Worm (Caenorhabditis elegans): ENCODE data around the gene col-121.

col-121 gene

DNA sequence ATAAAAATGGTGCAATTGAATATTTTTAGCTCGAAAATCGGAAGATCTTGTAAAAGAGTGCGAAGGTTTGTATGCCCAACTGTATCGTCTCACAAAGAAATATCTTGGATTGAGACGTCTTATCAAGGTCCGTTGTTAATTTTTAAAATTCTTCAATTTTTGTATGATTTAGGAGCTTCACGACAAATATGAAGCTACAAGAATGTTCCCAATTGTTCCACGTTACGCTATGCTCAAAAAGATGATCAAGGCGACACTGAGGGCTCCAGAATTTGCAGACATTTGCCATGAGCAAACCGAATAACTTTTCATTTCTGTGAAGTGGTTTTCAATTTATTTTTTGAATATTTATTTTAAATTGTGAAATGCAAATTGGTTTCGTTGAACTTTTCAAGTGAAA lies 42.7 kb upstream of the col-121 start:
- TF ChIP-seq nhr-10 (tag; optimal IDR thresholded peaks at IDR 0.05) (no peak), F13H6.1 (tag; optimal IDR thresholded peaks at IDR 0.05) (no peak), sma-3 (GFP tag; optimal IDR thresholded peaks at IDR 0.05) (peak; percentile 73), unc-62 (GFP tag; optimal IDR thresholded peaks at IDR 0.05) (no peak), fos-1 (tag; optimal IDR thresholded peaks at IDR 0.05) (peak; percentile 10), ztf-11 (tag; optimal IDR thresholded peaks at IDR 0.05) (no peak), nhr-11 (tag; optimal IDR thresholded peaks at IDR 0.05) (no peak), dmd-4 (tag; optimal IDR thresholded peaks at IDR 0.05) (no peak), lsy-2 (tag; optimal IDR thresholded peaks at IDR 0.05) (peak in 1 of 2 experiments; percentile 27), ztf-4 (tag; optimal IDR thresholded peaks at IDR 0.05) (peak; percentile 19), unc-39 (tag; optimal IDR thresholded peaks at IDR 0.05) (no peak), zag-1 (tag; optimal IDR thresholded peaks at IDR 0.05) (no peak), ceh-82 (tag; optimal IDR thresholded peaks at IDR 0.05) (no peak), nhr-23 (tag; optimal IDR thresholded peaks at IDR 0.05) (no peak), nhr-129 (tag; optimal IDR thresholded peaks at IDR 0.05) (peak; percentile 29), ama-1 (optimal IDR thresholded peaks at IDR 0.05) (peak; percentile 85), R02D3.7 (tag; optimal IDR thresholded peaks at IDR 0.05) (no peak), gmeb-1 (tag; optimal IDR thresholded peaks at IDR 0.05) (peak; percentile 51), nhr-6 (tag; optimal IDR thresholded peaks at IDR 0.05) (peak; percentile 37), elt-1 (tag; optimal IDR thresholded peaks at IDR 0.05) (no peak), lin-11 (tag; optimal IDR thresholded peaks at IDR 0.05) (no peak), sma-9 (GFP tag; optimal IDR thresholded peaks at IDR 0.05) (peak; percentile 64), sma-9 (tag; optimal IDR thresholded peaks at IDR 0.05) (no peak), nhr-77 (tag; optimal IDR thresholded peaks at IDR 0.05) (no peak), mdl-1 (tag; optimal IDR thresholded peaks at IDR 0.05) (peak in 1 of 2 experiments; percentile 0), aly-2 (tag; optimal IDR thresholded peaks at IDR 0.05) (no peak), peb-1 (tag; optimal IDR thresholded peaks at IDR 0.05) (no peak), lin-13 (GFP tag; optimal IDR thresholded peaks at IDR 0.05) (peak; percentile 66), crh-2 (tag; optimal IDR thresholded peaks at IDR 0.05) (peak; percentile 37)

DNA sequence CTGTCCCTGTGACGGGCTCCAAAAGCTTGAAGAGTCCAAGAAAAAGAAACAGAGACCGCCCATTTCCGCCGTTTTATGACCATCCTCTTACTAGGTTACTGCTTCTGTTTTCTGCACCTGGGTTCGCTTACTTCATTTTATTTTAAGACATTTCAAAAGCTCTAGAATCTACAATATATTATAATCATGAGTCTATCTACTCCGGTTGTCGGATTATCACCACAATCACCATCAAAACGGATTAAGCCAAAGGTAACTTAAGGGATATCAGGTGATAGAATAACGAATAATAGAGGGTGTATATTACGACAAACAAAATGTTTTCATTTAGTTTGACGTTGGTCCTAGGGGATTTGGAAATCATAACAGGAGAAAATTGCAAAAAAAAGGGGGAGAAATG lies 36.3 kb upstream of the col-121 start:
- no peak for TF ChIP-seq Y55F3AM.14 (GFP tag; optimal IDR thresholded peaks at IDR 0.05)
- no peak for TF ChIP-seq elt-1 (tag; optimal IDR thresholded peaks at IDR 0.05)
- TF ChIP-seq fos-1 (tag; optimal IDR thresholded peaks at IDR 0.05) = no peak
- TF ChIP-seq mdl-1 (tag; optimal IDR thresholded peaks at IDR 0.05) = no peak
- no peak for TF ChIP-seq F13H6.1 (tag; optimal IDR thresholded peaks at IDR 0.05)
- no peak for TF ChIP-seq nhr-12 (tag; optimal IDR thresholded peaks at IDR 0.05)
- no peak for TF ChIP-seq zag-1 (tag; optimal IDR thresholded peaks at IDR 0.05)
- TF ChIP-seq nhr-6 (tag; optimal IDR thresholded peaks at IDR 0.05) = no peak
- TF ChIP-seq elt-3 (tag; optimal IDR thresholded peaks at IDR 0.05) = no peak
- TF ChIP-seq sma-9 (GFP tag; optimal IDR thresholded peaks at IDR 0.05) = no peak
- no peak for TF ChIP-seq sma-9 (tag; optimal IDR thresholded peaks at IDR 0.05)
- TF ChIP-seq ztf-1 (GFP tag; conservative IDR thresholded peaks at IDR 0.05) = no peak
- no peak for TF ChIP-seq skn-1 (tag; optimal IDR thresholded peaks at IDR 0.05)
- TF ChIP-seq aly-2 (tag; optimal IDR thresholded peaks at IDR 0.05) = no peak
- no peak for TF ChIP-seq peb-1 (tag; optimal IDR thresholded peaks at IDR 0.05)
- no peak for TF ChIP-seq C34F6.9 (tag; optimal IDR thresholded peaks at IDR 0.05)
- no peak for TF ChIP-seq nhr-25 (tag; optimal IDR thresholded peaks at IDR 0.05)
- no peak for TF ChIP-seq egl-27 (tag; optimal IDR thresholded peaks at IDR 0.05)
- TF ChIP-seq unc-39 (tag; optimal IDR thresholded peaks at IDR 0.05) = no peak

DNA sequence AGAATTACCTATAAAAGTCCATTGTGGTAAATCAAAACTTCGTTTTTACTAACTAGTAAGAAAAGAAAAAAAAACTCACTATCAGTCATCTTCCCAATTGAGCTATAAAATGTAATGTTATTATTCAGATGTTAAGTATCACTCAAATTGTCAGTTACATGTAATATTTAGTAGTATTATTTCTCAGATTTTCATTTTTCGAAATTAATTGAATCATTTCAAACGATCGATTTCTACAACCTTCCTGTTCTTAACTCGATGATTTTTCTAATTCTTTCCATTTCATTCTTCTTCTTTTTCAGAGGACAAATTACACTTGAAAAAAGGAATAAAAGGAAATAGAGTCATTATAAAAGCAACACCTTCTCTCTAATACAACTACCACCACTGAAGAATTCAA lies 31.9 kb upstream of the col-121 start, which contains the start of gene F59B8.1:
Gene F59B8.1, plus strand, starts transcription at position 301 of the 400 bp plus-strand sequence.
- no peak for TF ChIP-seq Y55F3AM.14 (GFP tag; optimal IDR thresholded peaks at IDR 0.05)
- TF ChIP-seq lin-13 (GFP tag; optimal IDR thresholded peaks at IDR 0.05) = no peak
- TF ChIP-seq lin-39 (tag; optimal IDR thresholded peaks at IDR 0.05) = no peak
- TF ChIP-seq nhr-237 (tag; optimal IDR thresholded peaks at IDR 0.05) = no peak
- no peak for TF ChIP-seq ceh-16 (tag; optimal IDR thresholded peaks at IDR 0.05)
- no peak for TF ChIP-seq nhr-12 (tag; optimal IDR thresholded peaks at IDR 0.05)
- TF ChIP-seq nhr-11 (tag; optimal IDR thresholded peaks at IDR 0.05) = no peak
- no peak for TF ChIP-seq alr-1 (tag; optimal IDR thresholded peaks at IDR 0.05)
- no peak for TF ChIP-seq fos-1 (tag; optimal IDR thresholded peaks at IDR 0.05)
- no peak for TF ChIP-seq peb-1 (tag; optimal IDR thresholded peaks at IDR 0.05)
- no peak for TF ChIP-seq ztf-1 (GFP tag; conservative IDR thresholded peaks at IDR 0.05)
- no peak for TF ChIP-seq lin-11 (tag; optimal IDR thresholded peaks at IDR 0.05)
- no peak for TF ChIP-seq nhr-6 (tag; optimal IDR thresholded peaks at IDR 0.05)
- TF ChIP-seq nhr-21 (tag; optimal IDR thresholded peaks at IDR 0.05) = no peak
- no peak for TF ChIP-seq dmd-4 (tag; optimal IDR thresholded peaks at IDR 0.05)
- no peak for TF ChIP-seq R02D3.7 (tag; optimal IDR thresholded peaks at IDR 0.05)
- TF ChIP-seq ztf-4 (tag; optimal IDR thresholded peaks at IDR 0.05) = no peak
- no peak for TF ChIP-seq gmeb-1 (tag; optimal IDR thresholded peaks at IDR 0.05)

Data from whole organism, L2 larva.